Worm (Caenorhabditis elegans) whole organism, L4 larva: ENCODE measurements around the gene F13H8.2.
A peak's percentile ranks its signal among the peaks of the same experiment; 100 is the strongest.

ENCODE experiments used
- D1046.2 ChIP-seq: fragments of 200-800 bp; sonication (Bioruptor generic); IDR thresholded peaks from 2 replicates; pipeline ENCODE4 v1.3.6; 2022; ENCODE audit warnings: missing genetic modification characterization, missing compliant biosample characterization
- F10B5.3 ChIP-seq: sonication (generic microtip); optimal IDR thresholded peaks from 2 replicates; lab custom pipeline; 2016; ENCODE audit warnings: mild to moderate bottlenecking, missing genetic modification characterization, missing compliant biosample characterization
- F26F4.8 ChIP-seq: fragments of 200-800 bp; sonication (Bioruptor generic); conservative IDR thresholded peaks from 2 replicates; pipeline ENCODE4 v1.3.6; 2022; ENCODE audit warnings: missing genetic modification characterization, missing compliant biosample characterization
- F49E8.2 ChIP-seq: sonication (generic microtip); optimal IDR thresholded peaks from 2 replicates; lab custom pipeline; 2016; ENCODE audit warnings: missing compliant biosample characterization, mild to moderate bottlenecking, missing genetic modification characterization, borderline replicate concordance
- T26A8.4 ChIP-seq: fragments of 200-800 bp; sonication (Bioruptor generic); IDR thresholded peaks from 2 replicates; pipeline ENCODE4 v1.3.6; 2022; ENCODE audit warnings: missing genetic modification characterization, missing compliant biosample characterization
- Y48G9A.11 ChIP-seq: fragments of 200-800 bp; sonication (Bioruptor generic); IDR thresholded peaks from 2 replicates; pipeline ENCODE4 v1.3.6; 2022; ENCODE audit warnings: missing genetic modification reagents, missing genetic modification characterization, missing compliant biosample characterization
- ZK337.2 ChIP-seq: fragments of 200-800 bp; sonication (Bioruptor generic); IDR thresholded peaks from 2 replicates; pipeline ENCODE4 v1.3.6; 2022; ENCODE audit warnings: missing genetic modification reagents, missing genetic modification characterization, missing compliant biosample characterization
- ZK546.5 ChIP-seq, 2 experiments: sonication (generic microtip); optimal IDR thresholded peaks; 2 replicates each; lab custom pipeline; 2017; ENCODE audit warnings: missing biosample characterization in 2 of 2, missing genetic modification characterization in 2 of 2
- aha-1 ChIP-seq: fragments of 150-350 bp; peaks from one replicate; lab custom pipeline; 2014; ENCODE audit warnings: missing biosample characterization, missing genetic modification characterization
- aly-2 ChIP-seq: sonication (generic microtip); optimal IDR thresholded peaks from 2 replicates; lab custom pipeline; 2018; ENCODE audit warnings: missing biosample characterization, missing genetic modification characterization
- ceh-82 ChIP-seq: sonication (generic microtip); optimal IDR thresholded peaks from 2 replicates; lab custom pipeline; 2017; ENCODE audit warnings: missing biosample characterization, missing genetic modification characterization
- ces-1 ChIP-seq: fragments of 150-350 bp; sonication (generic microtip); optimal IDR thresholded peaks from 4 replicates; lab custom pipeline; 2014; ENCODE audit warnings: missing biosample characterization, missing genetic modification reagents, missing genetic modification characterization
- ctbp-1 ChIP-seq: fragments of 200-800 bp; sonication (Bioruptor generic); IDR thresholded peaks from 2 replicates; pipeline ENCODE4 v1.3.6; 2022; ENCODE audit warnings: missing genetic modification reagents, missing genetic modification characterization, missing compliant biosample characterization
- daf-12 ChIP-seq: fragments of 150-350 bp; optimal IDR thresholded peaks from 2 replicates; lab custom pipeline; 2014; ENCODE audit warnings: missing biosample characterization, missing genetic modification reagents, missing genetic modification characterization
- dmd-8 ChIP-seq: fragments of 200-800 bp; sonication (Bioruptor generic); IDR thresholded peaks from 2 replicates; pipeline ENCODE4 v1.3.6; 2022; ENCODE audit warnings: missing genetic modification characterization, missing compliant biosample characterization
- dpl-1 ChIP-seq: fragments of 150-350 bp; optimal IDR thresholded peaks from 2 replicates; lab custom pipeline; 2014; ENCODE audit warnings: missing biosample characterization, missing genetic modification reagents, missing genetic modification characterization
- fkh-10 ChIP-seq: fragments of 150-350 bp; optimal IDR thresholded peaks from 2 replicates; lab custom pipeline; 2014; ENCODE audit warnings: missing biosample characterization, missing genetic modification reagents, missing genetic modification characterization
- fos-1 ChIP-seq: fragments of 150-350 bp; optimal IDR thresholded peaks from 2 replicates; lab custom pipeline; 2014; ENCODE audit warnings: missing biosample characterization, missing genetic modification characterization
- gei-8 ChIP-seq: fragments of 200-800 bp; sonication (Bioruptor generic); optimal IDR thresholded peaks from 2 replicates; lab custom pipeline; 2018; ENCODE audit warnings: mild to moderate bottlenecking, missing genetic modification characterization, missing compliant biosample characterization
- hlh-11 ChIP-seq: fragments of 200-800 bp; sonication (Bioruptor generic); optimal IDR thresholded peaks from 2 replicates; lab custom pipeline; 2018; ENCODE audit warnings: mild to moderate bottlenecking, missing genetic modification characterization, missing compliant biosample characterization
- hmg-1.1 ChIP-seq: fragments of 200-800 bp; sonication (Bioruptor generic); IDR thresholded peaks from 2 replicates; pipeline ENCODE4 v1.3.6; 2022; ENCODE audit warnings: missing genetic modification reagents, missing genetic modification characterization, missing compliant biosample characterization
- lin-29 ChIP-seq: fragments of 200-800 bp; sonication (Bioruptor generic); IDR thresholded peaks from 2 replicates; pipeline ENCODE4 v1.3.6; 2022; ENCODE audit warnings: missing genetic modification reagents, missing genetic modification characterization, missing compliant biosample characterization
- lin-38 ChIP-seq: fragments of 200-800 bp; sonication (Bioruptor generic); IDR thresholded peaks from 2 replicates; pipeline ENCODE4 v1.3.6; 2022; ENCODE audit warnings: missing genetic modification reagents, missing genetic modification characterization, missing compliant biosample characterization
- mdl-1 ChIP-seq, 2 experiments: fragments of 150-350 bp in 1 of 2; sonication (generic microtip) in 1 of 2; optimal IDR thresholded peaks; 2 replicates each; lab custom pipeline; 2014 to 2017; ENCODE audit warnings: missing biosample characterization in 2 of 2, missing genetic modification characterization in 2 of 2
- mdt-29 ChIP-seq: fragments of 200-800 bp; sonication (Bioruptor generic); IDR thresholded peaks from 2 replicates; pipeline ENCODE4 v1.3.6; 2022; ENCODE audit warnings: missing genetic modification reagents, missing genetic modification characterization, missing compliant biosample characterization
- mep-1 ChIP-seq: fragments of 150-350 bp; sonication (generic microtip); optimal IDR thresholded peaks from 3 replicates; lab custom pipeline; 2014; ENCODE audit warnings: missing biosample characterization, missing genetic modification characterization
- mxl-3 ChIP-seq: fragments of 200-800 bp; sonication (Bioruptor generic); optimal IDR thresholded peaks from 2 replicates; lab custom pipeline; 2018; ENCODE audit warnings: mild to moderate bottlenecking, missing genetic modification characterization, missing compliant biosample characterization
- nhr-102 ChIP-seq: sonication (generic microtip); optimal IDR thresholded peaks from 2 replicates; lab custom pipeline; 2016; ENCODE audit warnings: mild to moderate bottlenecking, missing genetic modification characterization, moderate library complexity, missing compliant biosample characterization
- nhr-11 ChIP-seq: fragments of 150-350 bp; optimal IDR thresholded peaks from 2 replicates; lab custom pipeline; 2014; ENCODE audit warnings: missing biosample characterization, missing genetic modification characterization
- nhr-25 ChIP-seq: sonication (generic microtip); optimal IDR thresholded peaks from 2 replicates; lab custom pipeline; 2017; ENCODE audit warnings: missing genetic modification characterization, mild to moderate bottlenecking, missing compliant biosample characterization, antibody characterized with exemption, moderate library complexity, borderline replicate concordance; ENCODE audit not compliant: insufficient read depth
- nhr-28 ChIP-seq: fragments of 150-350 bp; optimal IDR thresholded peaks from 2 replicates; lab custom pipeline; 2014; ENCODE audit warnings: missing biosample characterization, missing genetic modification characterization
- nhr-6 ChIP-seq: fragments of 150-350 bp; optimal IDR thresholded peaks from 2 replicates; lab custom pipeline; 2014; ENCODE audit warnings: missing biosample characterization, missing genetic modification characterization
- pha-4 ChIP-seq, 2 experiments: fragments of 150-350 bp in 1 of 2; fragments of 200-800 bp in 1 of 2; sonication (Bioruptor generic) in 1 of 2; IDR thresholded peaks in 1 of 2; optimal IDR thresholded peaks in 1 of 2; 2 replicates each; pipeline versions ENCODE4 v1.3.6 to Lab custom; 2014 to 2022; ENCODE audit warnings: missing genetic modification characterization in 2 of 2, missing genetic modification reagents in 2 of 2, missing biosample characterization in 1 of 2, missing compliant biosample characterization in 1 of 2
- pqm-1 ChIP-seq: sonication (generic microtip); optimal IDR thresholded peaks from 2 replicates; lab custom pipeline; 2017; ENCODE audit warnings: missing biosample characterization, missing genetic modification characterization
- rbr-2 ChIP-seq: sonication (generic microtip); optimal IDR thresholded peaks from 2 replicates; lab custom pipeline; 2016; ENCODE audit warnings: missing genotype, missing genetic modification characterization, missing compliant biosample characterization
- saeg-2 ChIP-seq: fragments of 200-800 bp; sonication (Bioruptor generic); IDR thresholded peaks from 2 replicates; pipeline ENCODE4 v1.3.6; 2022; ENCODE audit warnings: missing genetic modification reagents, missing genetic modification characterization, missing compliant biosample characterization
- snpc-1.2 ChIP-seq: fragments of 200-800 bp; sonication (Bioruptor generic); IDR thresholded peaks from 2 replicates; pipeline ENCODE4 v1.3.6; 2022; ENCODE audit warnings: missing genetic modification reagents, missing genetic modification characterization, missing compliant biosample characterization
- spr-1 ChIP-seq: sonication (generic microtip); optimal IDR thresholded peaks from 2 replicates; lab custom pipeline; 2016; ENCODE audit warnings: mild to moderate bottlenecking, missing genetic modification characterization, missing compliant biosample characterization
- tag-97 ChIP-seq: fragments of 200-800 bp; sonication (Bioruptor generic); IDR thresholded peaks from 2 replicates; pipeline ENCODE4 v1.3.6; 2022; ENCODE audit warnings: missing genetic modification characterization, missing compliant biosample characterization
- tra-1 ChIP-seq: fragments of 200-800 bp; sonication (Bioruptor generic); IDR thresholded peaks from 2 replicates; pipeline ENCODE4 v1.3.6; 2022; ENCODE audit warnings: missing genetic modification reagents, missing genetic modification characterization, missing compliant biosample characterization
- unc-130 ChIP-seq: sonication (generic microtip); optimal IDR thresholded peaks from 2 replicates; lab custom pipeline; 2016; ENCODE audit warnings: missing genetic modification reagents, missing genetic modification characterization, missing compliant biosample characterization
- unc-39 ChIP-seq: sonication (generic microtip); optimal IDR thresholded peaks from 2 replicates; lab custom pipeline; 2017; ENCODE audit warnings: missing biosample characterization, missing genetic modification characterization
- unc-62 ChIP-seq, 3 experiments: fragments of 150-350 bp in 1 of 3; sonication (generic microtip); optimal IDR thresholded peaks in 2 of 3; peaks in 1 of 3; 1 replicate in 1 of 3; 2 replicates in 2 of 3; lab custom pipeline; 2014 to 2017; ENCODE audit warnings: missing biosample characterization in 3 of 3, missing genetic modification characterization in 3 of 3, missing genetic modification reagents in 3 of 3, missing genotype in 1 of 3
- zfp-3 ChIP-seq: fragments of 200-800 bp; sonication (Bioruptor generic); conservative IDR thresholded peaks from 2 replicates; pipeline ENCODE4 v1.3.6; 2022; ENCODE audit warnings: missing genetic modification reagents, missing genetic modification characterization, missing compliant biosample characterization

The F13H8.2 gene

ce11 chrII:6252707-6253106, 17.5 kb upstream of the F13H8.2 start:
- 0 out of 2 replicates have a peak, but pooled peaks have one; percentile 25 for TF ChIP-seq mdt-29 (GFP tag; lab: Robert Waterston, UW)
- no peak for TF ChIP-seq D1046.2 (GFP tag; lab: Robert Waterston, UW)
- TF ChIP-seq T26A8.4 (GFP tag; lab: Robert Waterston, UW): peak; percentile 23; the same call in 1 of the 2 replicates
- TF ChIP-seq zfp-3: peak; percentile 69; the same call in 1 of the 2 replicates
- peak; percentile 35 for TF ChIP-seq aha-1
- 0 out of 2 replicates have a peak, but pooled peaks have one; percentile 36 for TF ChIP-seq snpc-1.2 (GFP tag; lab: Robert Waterston, UW)
- TF ChIP-seq mep-1 (tag; lab: Kevin White, UChicago): peak; percentile 26
- no peak for TF ChIP-seq dmd-8 (GFP tag; lab: Robert Waterston, UW)
- peak; percentile 19; the same call in 1 of the 2 replicates for TF ChIP-seq pha-4 (GFP tag; IDR thresholded peaks at IDR 0.05; lab: Robert Waterston, UW)
- TF ChIP-seq pha-4 (tag; optimal IDR thresholded peaks at IDR 0.05; lab: Kevin White, UChicago): no peak
- TF ChIP-seq F49E8.2: peak; percentile 59
- TF ChIP-seq lin-38 (GFP tag; lab: Robert Waterston, UW): peak; percentile 50; the same call in 1 of the 2 replicates
- TF ChIP-seq unc-130: peak; percentile 19
- TF ChIP-seq pqm-1 (tag; lab: Kevin White, UChicago): no peak
- no peak for TF ChIP-seq saeg-2 (GFP tag; lab: Robert Waterston, UW)
- TF ChIP-seq nhr-102 (tag; lab: Kevin White, UChicago): peak; percentile 20
- peak in 1 of 2 experiments; percentile 78 for TF ChIP-seq unc-62 (GFP tag; optimal IDR thresholded peaks at IDR 0.05 in 1 of 2; lab: Kevin White, UChicago)
- TF ChIP-seq unc-62 (tag; optimal IDR thresholded peaks at IDR 0.05; lab: Kevin White, UChicago): no peak
- TF ChIP-seq, all 104 proteins: peak for 12

ce11 chrII:6256024-6256423, 14.1 kb upstream of the F13H8.2 start, which contains the start of gene F13H8.5:
Gene F13H8.5 (minus strand): TSS chrII:6256124.
- TF ChIP-seq ZK546.5 (tag; optimal IDR thresholded peaks at IDR 0.05; lab: Kevin White, UChicago) (no peak), pqm-1 (tag; lab: Kevin White, UChicago) (no peak), tag-97 (GFP tag; lab: Robert Waterston, UW) (no peak), Y48G9A.11 (GFP tag; lab: Robert Waterston, UW) (no peak), nhr-11 (tag; lab: Kevin White, UChicago) (no peak), nhr-25 (no peak), ces-1 (GFP tag; lab: Kevin White, UChicago) (no peak), daf-12 (tag; lab: Kevin White, UChicago) (no peak), unc-62 (GFP tag; optimal IDR thresholded peaks at IDR 0.05 in 1 of 2; lab: Kevin White, UChicago) (no peak), unc-62 (tag; optimal IDR thresholded peaks at IDR 0.05; lab: Kevin White, UChicago) (no peak), mdl-1 (tag; optimal IDR thresholded peaks at IDR 0.05; lab: Kevin White, UChicago) (no peak), dpl-1 (GFP tag; lab: Kevin White, UChicago) (no peak), F49E8.2 (no peak), hmg-1.1 (GFP tag; lab: Robert Waterston, UW) (no peak), ZK337.2 (no peak), mxl-3 (GFP tag; lab: Kevin White, UChicago) (no peak)
- TF ChIP-seq, all 104 proteins: peak for 0

- peak; percentile 97 for TF ChIP-seq nhr-28 (tag; lab: Kevin White, UChicago)
- no peak for TF ChIP-seq tra-1
- no peak for TF ChIP-seq tag-97 (GFP tag; lab: Robert Waterston, UW)
- TF ChIP-seq ctbp-1 (GFP tag; lab: Robert Waterston, UW): no peak
- no peak for TF ChIP-seq ceh-82 (tag; lab: Kevin White, UChicago)
These were observed 12.8 kb upstream of the F13H8.2 start for ce11 chrII:6257220-6257877.

- TF ChIP-seq spr-1 (no peak), fkh-10 (GFP tag; lab: Kevin White, UChicago) (no peak), nhr-28 (tag; lab: Kevin White, UChicago) (peak; percentile 92), aly-2 (tag; lab: Kevin White, UChicago) (no peak), mxl-3 (GFP tag; lab: Kevin White, UChicago) (no peak), fos-1 (tag; lab: Kevin White, UChicago) (no peak), unc-39 (no peak), F10B5.3 (tag; lab: Kevin White, UChicago) (no peak), pqm-1 (tag; lab: Kevin White, UChicago) (peak; percentile 76), nhr-6 (no peak), rbr-2 (tag; lab: Kevin White, UChicago) (no peak), lin-29 (GFP tag; lab: Robert Waterston, UW) (no peak), F26F4.8 (GFP tag; lab: Robert Waterston, UW) (no peak), mdt-29 (GFP tag; lab: Robert Waterston, UW) (no peak), gei-8 (GFP tag; lab: Kevin White, UChicago) (no peak), hlh-11 (tag; lab: Kevin White, UChicago) (no peak), ces-1 (GFP tag; lab: Kevin White, UChicago) (no peak)
These were observed 10.3 kb upstream of the F13H8.2 start, which contains the start of gene F13H8.11 for ce11 chrII:6259867-6260266. Gene F13H8.11 (minus strand): TSS chrII:6260021.
